Fruit fly (Drosophila melanogaster) whole organism, embryonic: ENCODE measurements around the gene COX7B.

ENCODE experiments used
- Aef1 ChIP-seq: fragments of 200-800 bp; sonication (Bioruptor generic); IDR thresholded peaks from 3 replicates; pipeline ENCODE4 v1.3.6; 2022; ENCODE audit warnings: missing biosample characterization, missing genetic modification characterization
- Bgb ChIP-seq: fragments of 200-800 bp; sonication (Bioruptor generic); IDR thresholded peaks from 2 replicates; pipeline ENCODE4 v1.3.6; 2022; ENCODE audit warnings: missing biosample characterization, missing genetic modification characterization; ENCODE audit not compliant: partially characterized antibody
- CG10959 ChIP-seq: fragments of 200-800 bp; sonication (Bioruptor generic); IDR thresholded peaks from 2 replicates; pipeline ENCODE4 v1.3.6; 2022; ENCODE audit warnings: missing biosample characterization, missing genetic modification characterization
- CG12219 ChIP-seq: fragments of 200-800 bp; sonication (Bioruptor generic); optimal IDR thresholded peaks from 3 replicates; lab custom pipeline; 2018; ENCODE audit warnings: missing biosample characterization, mild to moderate bottlenecking, missing genetic modification characterization
- CG12391 ChIP-seq: fragments of 200-800 bp; sonication (Bioruptor generic); optimal IDR thresholded peaks from 3 replicates; lab custom pipeline; 2018; ENCODE audit warnings: missing biosample characterization, mild to moderate bottlenecking, missing genetic modification characterization, moderate library complexity
- CG15269 ChIP-seq: fragments of 200-800 bp; sonication (Bioruptor generic); optimal IDR thresholded peaks from 2 replicates; lab custom pipeline; 2018; ENCODE audit warnings: missing biosample characterization, mild to moderate bottlenecking, missing genetic modification characterization, moderate library complexity
- CG17829 ChIP-seq: fragments of 200-800 bp; optimal IDR thresholded peaks from 2 replicates; lab custom pipeline; 2019; ENCODE audit warnings: missing biosample characterization, mild to moderate bottlenecking, missing genetic modification characterization, moderate library complexity
- CG17912 ChIP-seq: fragments of 200-800 bp; sonication (Bioruptor generic); optimal IDR thresholded peaks from 2 replicates; lab custom pipeline; 2018; ENCODE audit warnings: missing biosample characterization, mild to moderate bottlenecking, missing genetic modification characterization
- CG18619 ChIP-seq: fragments of 200-800 bp; sonication (Bioruptor generic); optimal IDR thresholded peaks from 3 replicates; lab custom pipeline; 2017; ENCODE audit warnings: missing biosample characterization, mild to moderate bottlenecking, missing genetic modification characterization
- CG30020 ChIP-seq: fragments of 200-800 bp; optimal IDR thresholded peaks from 2 replicates; lab custom pipeline; 2019; ENCODE audit warnings: missing biosample characterization, mild to moderate bottlenecking, missing genetic modification characterization, moderate library complexity
- CG30431 ChIP-seq: fragments of 200-800 bp; sonication (Bioruptor generic); optimal IDR thresholded peaks from 2 replicates; lab custom pipeline; 2017; ENCODE audit warnings: missing biosample characterization, missing genetic modification characterization
- CG31388 ChIP-seq: fragments of 200-800 bp; sonication (Bioruptor generic); optimal IDR thresholded peaks from 2 replicates; lab custom pipeline; 2016; ENCODE audit warnings: missing biosample characterization, missing genetic modification characterization
- CG32532 ChIP-seq: fragments of 200-800 bp; sonication (Bioruptor generic); IDR thresholded peaks from 2 replicates; pipeline ENCODE4 v1.3.6; 2022; ENCODE audit warnings: missing biosample characterization, missing genetic modification characterization
- CG3726 ChIP-seq: fragments of 200-800 bp; sonication (Bioruptor generic); IDR thresholded peaks from 3 replicates; pipeline ENCODE4, ENCODE4 v1.3.6; 2022; ENCODE audit warnings: missing biosample characterization, missing genetic modification characterization
- CG42726 ChIP-seq: fragments of 200-800 bp; sonication (Bioruptor generic); IDR thresholded peaks from 2 replicates; pipeline ENCODE4 v1.3.6; 2022; ENCODE audit warnings: missing biosample characterization, missing genetic modification characterization; ENCODE audit not compliant: partially characterized antibody
- CG4707 ChIP-seq: fragments of 200-800 bp; sonication (Bioruptor generic); optimal IDR thresholded peaks from 2 replicates; lab custom pipeline; 2018; ENCODE audit warnings: missing biosample characterization, mild to moderate bottlenecking, missing genetic modification characterization, moderate library complexity
- CG6175 ChIP-seq: fragments of 200-800 bp; sonication (Bioruptor generic); IDR thresholded peaks from 3 replicates; pipeline ENCODE4 v1.3.6; 2022; ENCODE audit warnings: missing biosample characterization, missing genetic modification characterization
- CG6813 ChIP-seq: fragments of 200-800 bp; sonication (Bioruptor generic); optimal IDR thresholded peaks from 2 replicates; lab custom pipeline; 2017; ENCODE audit warnings: missing biosample characterization, missing genetic modification characterization, mild to moderate bottlenecking, moderate library complexity, missing genetic modification reagents
- CG7357 ChIP-seq: fragments of 200-800 bp; sonication (Bioruptor generic); IDR thresholded peaks from 3 replicates; pipeline ENCODE4 v1.3.6; 2022; ENCODE audit warnings: missing biosample characterization, missing genetic modification characterization
- CG8281 ChIP-seq: fragments of 200-800 bp; sonication (Bioruptor generic); optimal IDR thresholded peaks from 2 replicates; lab custom pipeline; 2018; ENCODE audit warnings: missing biosample characterization, mild to moderate bottlenecking, missing genetic modification characterization, moderate library complexity
- CG8388 ChIP-seq: fragments of 200-800 bp; sonication (Bioruptor generic); optimal IDR thresholded peaks from 2 replicates; lab custom pipeline; 2019; ENCODE audit warnings: missing biosample characterization, mild to moderate bottlenecking, missing genetic modification characterization, moderate library complexity
- CG9609 ChIP-seq: fragments of 200-800 bp; sonication (Bioruptor generic); optimal IDR thresholded peaks from 3 replicates; lab custom pipeline; 2016; ENCODE audit warnings: missing biosample characterization, missing genetic modification characterization
- CG9797 ChIP-seq: fragments of 200-800 bp; sonication (Bioruptor generic); optimal IDR thresholded peaks from 3 replicates; lab custom pipeline; 2018; ENCODE audit warnings: missing biosample characterization, mild to moderate bottlenecking, missing genetic modification characterization
- Dip3 ChIP-seq: fragments of 200-800 bp; sonication (Bioruptor generic); optimal IDR thresholded peaks from 3 replicates; lab custom pipeline; 2016; ENCODE audit warnings: missing biosample characterization, missing genetic modification characterization
- HmgZ ChIP-seq: fragments of 200-800 bp; sonication (Bioruptor generic); optimal IDR thresholded peaks from 2 replicates; lab custom pipeline; 2018; ENCODE audit warnings: missing biosample characterization, mild to moderate bottlenecking, missing genetic modification characterization
- Neu2 ChIP-seq: fragments of 200-800 bp; sonication (Bioruptor generic); optimal IDR thresholded peaks from 3 replicates; lab custom pipeline; 2016; ENCODE audit warnings: missing biosample characterization, missing genetic modification characterization, borderline replicate concordance
- Poxn ChIP-seq: fragments of 200-800 bp; sonication (Bioruptor generic); IDR thresholded peaks from 2 replicates; pipeline ENCODE4 v1.3.6; 2022; ENCODE audit warnings: missing biosample characterization, missing genetic modification characterization
- Xbp1 ChIP-seq: fragments of 200-800 bp; sonication (Bioruptor generic); optimal IDR thresholded peaks from 3 replicates; lab custom pipeline; 2016; ENCODE audit warnings: missing biosample characterization, mild to moderate bottlenecking, missing genetic modification characterization
- ab ChIP-seq: fragments of 200-800 bp; sonication (Bioruptor generic); optimal IDR thresholded peaks from 2 replicates; lab custom pipeline; 2016; ENCODE audit warnings: missing biosample characterization, missing genetic modification characterization
- ase ChIP-seq: fragments of 200-800 bp; sonication (Bioruptor generic); IDR thresholded peaks from 3 replicates; pipeline ENCODE4 v1.3.6; 2022; ENCODE audit warnings: missing biosample characterization, missing genetic modification characterization
- dimm ChIP-seq: fragments of 200-800 bp; sonication (Bioruptor generic); IDR thresholded peaks from 2 replicates; pipeline ENCODE4 v1.3.6; 2022; ENCODE audit warnings: missing biosample characterization, missing genetic modification characterization
- ewg ChIP-seq: fragments of 200-800 bp; sonication (Bioruptor generic); optimal IDR thresholded peaks from 3 replicates; lab custom pipeline; 2017; ENCODE audit warnings: mild to moderate bottlenecking, missing biosample characterization, missing genetic modification reagents, missing genetic modification characterization
- gem ChIP-seq: fragments of 200-800 bp; sonication (Bioruptor generic); optimal IDR thresholded peaks from 2 replicates; lab custom pipeline; 2019; ENCODE audit warnings: missing biosample characterization, mild to moderate bottlenecking, missing genetic modification characterization, moderate library complexity
- grn ChIP-seq: fragments of 200-800 bp; sonication (Bioruptor generic); optimal IDR thresholded peaks from 3 replicates; lab custom pipeline; 2017; ENCODE audit warnings: missing biosample characterization, missing genetic modification characterization
- her ChIP-seq: fragments of 200-800 bp; sonication (Bioruptor generic); optimal IDR thresholded peaks from 2 replicates; lab custom pipeline; 2016; ENCODE audit warnings: missing biosample characterization, missing genetic modification characterization
- hth ChIP-seq: fragments of >200 bp; optimal IDR thresholded peaks from 2 replicates; lab custom pipeline; 2017; ENCODE audit warnings: inconsistent platforms
- jing ChIP-seq: fragments of 200-800 bp; sonication (Bioruptor generic); optimal IDR thresholded peaks from 2 replicates; lab custom pipeline; 2018; ENCODE audit warnings: missing biosample characterization, mild to moderate bottlenecking, missing genetic modification characterization
- jumu ChIP-seq: fragments of 200-800 bp; sonication (Bioruptor generic); optimal IDR thresholded peaks from 3 replicates; lab custom pipeline; 2016; ENCODE audit warnings: missing biosample characterization, missing genetic modification characterization
- peb ChIP-seq: fragments of 200-800 bp; sonication (Bioruptor generic); IDR thresholded peaks from 2 replicates; pipeline ENCODE4 v1.3.6; 2022; ENCODE audit warnings: missing biosample characterization, missing genetic modification characterization
- phol ChIP-seq: fragments of 200-800 bp; sonication (Bioruptor generic); optimal IDR thresholded peaks from 3 replicates; lab custom pipeline; 2018; ENCODE audit warnings: missing biosample characterization, mild to moderate bottlenecking, missing genetic modification characterization, moderate library complexity
- pita ChIP-seq: fragments of 200-800 bp; sonication (Bioruptor generic); optimal IDR thresholded peaks from 2 replicates; lab custom pipeline; 2017; ENCODE audit warnings: missing biosample characterization, mild to moderate bottlenecking, missing genetic modification characterization
- sc ChIP-seq, 3 experiments: fragments of >200 bp in 2 of 3; fragments of 200-800 bp in 1 of 3; sonication (Bioruptor generic) in 1 of 3; optimal IDR thresholded peaks; 2 replicates in 2 of 3; 3 replicates in 1 of 3; lab custom pipeline; 2017; ENCODE audit warnings: mild to moderate bottlenecking in 1 of 3, missing biosample characterization in 1 of 3, missing genetic modification characterization in 1 of 3, missing genetic modification reagents in 1 of 3
- scrt ChIP-seq: fragments of 200-800 bp; sonication (Bioruptor generic); optimal IDR thresholded peaks from 2 replicates; lab custom pipeline; 2018; ENCODE audit warnings: missing biosample characterization, mild to moderate bottlenecking, missing genetic modification characterization, moderate library complexity
- sim ChIP-seq: fragments of 200-800 bp; sonication (Bioruptor generic); IDR thresholded peaks from 2 replicates; pipeline ENCODE4 v1.3.6; 2022; ENCODE audit warnings: missing biosample characterization, missing genetic modification characterization
- stc ChIP-seq: fragments of 200-800 bp; sonication (Bioruptor generic); IDR thresholded peaks from 2 replicates; pipeline ENCODE4 v1.3.6; 2022; ENCODE audit warnings: missing biosample characterization, missing genetic modification characterization
- stwl ChIP-seq: fragments of 200-800 bp; sonication (Bioruptor generic); optimal IDR thresholded peaks from 3 replicates; lab custom pipeline; 2018; ENCODE audit warnings: missing biosample characterization, mild to moderate bottlenecking, missing genetic modification characterization, moderate library complexity
- tna ChIP-seq: fragments of 200-800 bp; sonication (Bioruptor generic); IDR thresholded peaks from 2 replicates; pipeline ENCODE4 v1.3.6; 2022; ENCODE audit warnings: missing biosample characterization, missing genetic modification characterization; ENCODE audit not compliant: partially characterized antibody
- unpg ChIP-seq: fragments of 200-800 bp; sonication (Bioruptor generic); optimal IDR thresholded peaks from 3 replicates; lab custom pipeline; 2018; ENCODE audit warnings: missing biosample characterization, mild to moderate bottlenecking, missing genetic modification characterization, moderate library complexity
- wor ChIP-seq: fragments of 200-800 bp; sonication (Bioruptor generic); IDR thresholded peaks from 2 replicates; pipeline ENCODE4 v1.3.6; 2022; ENCODE audit warnings: missing biosample characterization, missing genetic modification characterization
- zen ChIP-seq: fragments of 200-800 bp; sonication (Bioruptor generic); optimal IDR thresholded peaks from 3 replicates; lab custom pipeline; 2018; ENCODE audit warnings: missing biosample characterization, mild to moderate bottlenecking, missing genetic modification characterization, moderate library complexity

COX7B gene

DNA sequence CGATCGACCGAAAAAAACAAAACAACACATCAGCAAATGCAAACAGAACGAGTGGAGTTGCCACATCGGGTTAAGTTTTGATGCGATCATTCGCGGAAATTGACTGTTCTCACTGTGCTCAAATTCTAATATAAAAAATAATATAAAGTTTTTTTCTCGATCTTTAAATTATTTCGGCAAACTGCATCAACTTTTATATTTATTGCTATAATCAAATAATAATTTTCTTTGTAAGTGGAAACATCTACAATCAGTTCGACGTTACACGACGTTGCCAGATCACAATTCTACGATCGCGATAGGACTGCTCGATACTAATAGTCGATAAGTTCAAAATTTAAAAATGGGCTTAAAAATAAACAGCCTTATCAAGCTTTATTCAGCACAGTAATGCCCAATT lies 3.5 kb downstream of the COX7B start, which contains the start of gene Gorab (continued):
- TF ChIP-seq stc (GFP tag; lab: Robert Waterston, UW) = peak; percentile 90
- TF ChIP-seq CG8388 (GFP tag; lab: Kevin White, UChicago) = peak; percentile 67
- peak; percentile 97 for TF ChIP-seq Aef1 (GFP tag; lab: Robert Waterston, UW)
- no peak for TF ChIP-seq sc (optimal IDR thresholded peaks at IDR 0.05; lab: Kevin White, UChicago)
- TF ChIP-seq sc (GFP tag; optimal IDR thresholded peaks at IDR 0.05; lab: Kevin White, UChicago) = peak; percentile 78
- peak; percentile 56 for TF ChIP-seq Bgb (GFP tag; lab: Robert Waterston, UW)
- peak; percentile 40 for TF ChIP-seq CG17912
- TF ChIP-seq CG4707 = peak; percentile 44
- TF ChIP-seq CG12219 (GFP tag; lab: Kevin White, UChicago) = peak; percentile 26
- TF ChIP-seq scrt (GFP tag; lab: Kevin White, UChicago) = peak; percentile 32
- TF ChIP-seq tna = no peak
- TF ChIP-seq zen = peak; percentile 91
- TF ChIP-seq CG9609 (GFP tag; lab: Kevin White, UChicago) = peak; percentile 77
- peak; percentile 94; the same call in 2 of the 3 replicates for TF ChIP-seq CG3726
- TF ChIP-seq CG12391 (tag; lab: Kevin White, UChicago) = peak; percentile 95
- TF ChIP-seq gem = peak; percentile 90
- TF ChIP-seq Dip3 (GFP tag; lab: Kevin White, UChicago) = peak; percentile 80
- TF ChIP-seq jumu (GFP tag; lab: Kevin White, UChicago) = peak; percentile 35
- TF ChIP-seq CG6175 = peak; percentile 85
- TF ChIP-seq CG6813 (GFP tag; lab: Kevin White, UChicago) = no peak
- peak; percentile 73 for TF ChIP-seq CG31388
- peak; percentile 58 for TF ChIP-seq ab (GFP tag; lab: Kevin White, UChicago)
- peak; percentile 97 for TF ChIP-seq ase (GFP tag; lab: Robert Waterston, UW)
- TF ChIP-seq CG30020 = peak; percentile 87
- TF ChIP-seq CG7357 (GFP tag; lab: Robert Waterston, UW) = peak; percentile 99
- peak; percentile 50; the same call in 1 of the 2 replicates for TF ChIP-seq Poxn (GFP tag; lab: Robert Waterston, UW)
- peak; percentile 86 for TF ChIP-seq sim
- peak; percentile 81 for TF ChIP-seq HmgZ
- TF ChIP-seq CG42726 (GFP tag; lab: Robert Waterston, UW) = no peak
- TF ChIP-seq pita (GFP tag; lab: Kevin White, UChicago) = no peak
- peak; percentile 87 for TF ChIP-seq CG15269 (tag; lab: Kevin White, UChicago)
- peak; percentile 64 for TF ChIP-seq jing (GFP tag; lab: Kevin White, UChicago)
- peak; percentile 93 for TF ChIP-seq stwl (tag; lab: Kevin White, UChicago)
- peak; percentile 87 for TF ChIP-seq peb (GFP tag; lab: Robert Waterston, UW)
- TF ChIP-seq hth (lab: Kevin White, UChicago) = no peak
- peak; percentile 77 for TF ChIP-seq grn
- peak; percentile 16 for TF ChIP-seq CG9797
- peak; percentile 92 for TF ChIP-seq CG17829 (tag; lab: Kevin White, UChicago)
- peak; percentile 74 for TF ChIP-seq ewg (GFP tag; lab: Kevin White, UChicago)
- peak; percentile 74 for TF ChIP-seq CG18619
- no peak for TF ChIP-seq Neu2 (GFP tag; lab: Kevin White, UChicago)
- peak; percentile 29 for TF ChIP-seq CG8281 (tag; lab: Kevin White, UChicago)
- peak; percentile 87 for TF ChIP-seq dimm
- peak; percentile 87 for TF ChIP-seq CG30431 (GFP tag; lab: Kevin White, UChicago)
- TF ChIP-seq CG10959 (GFP tag; lab: Robert Waterston, UW) = peak; percentile 94
- TF ChIP-seq her (GFP tag; lab: Kevin White, UChicago) = no peak
- TF ChIP-seq CG32532 (GFP tag; lab: Robert Waterston, UW) = peak; percentile 97
- TF ChIP-seq wor (GFP tag; lab: Robert Waterston, UW) = peak; percentile 93
- TF ChIP-seq unpg = peak; percentile 79
- TF ChIP-seq Xbp1 (GFP tag; lab: Kevin White, UChicago) = peak; percentile 94
- peak; percentile 93 for TF ChIP-seq phol
